Worm (Caenorhabditis elegans): ENCODE data around the gene F37C4.8.

DNA sequence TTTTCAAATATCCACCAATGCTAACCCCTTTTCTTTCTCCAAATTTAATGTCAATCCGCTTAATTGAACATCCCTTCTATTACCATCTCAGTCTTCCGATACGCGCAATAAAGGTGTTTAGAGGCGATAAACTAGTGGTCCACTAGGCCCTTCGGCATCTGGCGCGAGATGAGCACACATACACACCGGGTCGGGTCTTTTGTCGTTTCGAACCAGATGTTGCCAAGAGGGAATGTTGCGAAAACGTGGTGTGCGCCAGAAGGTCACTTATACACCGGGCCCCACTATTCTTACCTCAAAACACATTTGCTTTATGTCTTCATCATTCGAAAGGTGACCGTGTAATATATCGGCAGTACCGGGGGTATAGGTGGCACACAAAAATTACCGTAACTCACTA, 37.0 kb downstream of the F37C4.8 start:
- TF ChIP-seq ztf-11 (tag; optimal IDR thresholded peaks at IDR 0.05) (no peak), sptf-1 (tag; optimal IDR thresholded peaks at IDR 0.05) (no peak)
